Worm (Caenorhabditis elegans): ENCODE data around the gene Y47D3B.3.

The Y47D3B.3 gene

DNA sequence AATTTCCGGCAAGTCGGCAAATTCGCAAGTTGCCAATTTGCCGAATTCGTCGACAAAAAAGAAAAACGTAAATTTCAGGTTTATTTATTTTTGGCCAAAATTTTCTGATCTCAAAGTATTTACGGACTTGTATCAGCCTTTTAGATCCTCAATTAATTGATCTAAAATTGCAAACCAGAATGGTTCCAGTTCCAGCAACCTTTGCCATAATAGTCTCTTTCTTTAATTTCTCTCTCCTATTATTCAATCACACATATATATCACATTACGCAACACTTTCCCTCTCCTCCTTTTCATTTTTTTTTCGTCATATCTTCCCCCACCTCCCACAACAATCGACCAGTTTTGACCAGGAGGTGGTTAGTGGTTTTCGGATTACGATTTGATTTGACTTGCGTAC is at the start of gene Y47D3B.3:
Y47D3B.3 (plus strand) TSS at position 301 of the 400 bp plus-strand sequence.
- TF ChIP-seq med-1 (GFP tag; optimal IDR thresholded peaks at IDR 0.05; ENCODE audit: insufficient read depth) (no peak), klf-2 (GFP tag; conservative IDR thresholded peaks at IDR 0.05) (no peak), ztf-29 (GFP tag; IDR thresholded peaks at IDR 0.05) (no peak), cog-1 (tag; optimal IDR thresholded peaks at IDR 0.05) (no peak)

DNA sequence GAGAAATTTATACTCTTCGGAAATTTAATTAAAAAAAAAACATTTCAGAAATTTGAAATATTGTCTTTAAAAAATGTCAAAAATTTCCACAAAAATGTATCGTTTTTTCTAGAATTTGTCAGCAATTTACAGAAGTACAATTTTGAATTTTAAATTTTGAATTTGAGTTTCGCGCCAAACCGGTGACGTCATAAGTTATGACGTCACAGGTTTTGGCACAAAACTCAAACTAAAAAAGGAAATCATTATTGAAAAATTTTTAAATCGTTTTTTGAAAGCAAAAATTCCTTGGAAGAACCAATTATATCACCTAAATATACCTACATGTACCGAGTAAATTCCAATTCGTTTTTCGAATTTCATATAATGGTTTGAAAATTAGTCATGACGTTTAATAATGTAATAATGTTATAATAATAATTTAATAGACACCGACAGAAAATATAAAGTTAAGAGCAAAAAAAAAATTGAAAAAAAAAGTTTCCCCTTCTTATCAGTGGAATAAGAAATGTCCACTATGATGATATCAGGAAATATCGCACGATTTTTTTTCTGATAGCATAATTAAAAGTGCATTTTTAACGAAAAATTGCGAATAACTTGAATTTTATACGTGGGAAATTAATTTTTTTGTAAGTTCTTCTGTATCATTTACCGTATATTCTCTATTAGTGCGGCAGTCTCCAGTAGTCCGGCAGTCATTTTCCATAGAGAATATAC is 47.3 kb upstream of the Y47D3B.3 start:
- TF ChIP-seq T22C8.4 (GFP tag; IDR thresholded peaks at IDR 0.05), result no peak

DNA sequence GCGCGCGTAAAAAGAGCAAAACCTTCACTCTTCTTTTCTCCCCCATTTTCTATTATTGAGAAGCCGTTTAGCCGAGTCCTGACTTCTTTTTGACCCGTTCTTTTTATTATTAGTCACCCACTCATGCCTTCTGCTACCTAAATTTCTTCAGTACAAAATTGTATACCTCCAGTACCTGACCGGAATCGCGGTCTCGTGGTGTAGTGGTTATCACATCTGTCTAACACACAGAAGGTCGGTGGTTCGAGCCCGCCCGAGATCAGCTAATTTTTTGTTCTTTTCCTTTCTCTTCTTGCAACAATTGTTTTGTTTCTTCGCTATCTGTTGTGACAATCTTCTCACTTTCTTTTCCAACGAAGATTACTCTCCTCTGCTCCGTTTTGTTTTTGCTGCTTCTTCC is 44.8 kb upstream of the Y47D3B.3 start:
- TF ChIP-seq T22C8.4 (GFP tag; IDR thresholded peaks at IDR 0.05), result no peak
- TF ChIP-seq flt-1 (GFP tag; IDR thresholded peaks at IDR 0.05), result peak; percentile 83
- TF ChIP-seq tab-1 (GFP tag; IDR thresholded peaks at IDR 0.05), result peak; percentile 81; the same call in 1 of the 2 replicates
- no peak for TF ChIP-seq klf-2 (GFP tag; conservative IDR thresholded peaks at IDR 0.05)
- 0 out of 2 replicates have a peak, but pooled peaks have one; percentile 37 for TF ChIP-seq ztf-23 (GFP tag; IDR thresholded peaks at IDR 0.05)
- TF ChIP-seq cog-1 (tag; optimal IDR thresholded peaks at IDR 0.05), result no peak
- no peak for TF ChIP-seq ztf-29 (GFP tag; IDR thresholded peaks at IDR 0.05)
- TF ChIP-seq ref-1 (GFP tag; conservative IDR thresholded peaks at IDR 0.05), result 0 out of 2 replicates have a peak, but pooled peaks have one; percentile 23
- no peak for TF ChIP-seq med-1 (GFP tag; optimal IDR thresholded peaks at IDR 0.05; ENCODE audit: insufficient read depth)

DNA sequence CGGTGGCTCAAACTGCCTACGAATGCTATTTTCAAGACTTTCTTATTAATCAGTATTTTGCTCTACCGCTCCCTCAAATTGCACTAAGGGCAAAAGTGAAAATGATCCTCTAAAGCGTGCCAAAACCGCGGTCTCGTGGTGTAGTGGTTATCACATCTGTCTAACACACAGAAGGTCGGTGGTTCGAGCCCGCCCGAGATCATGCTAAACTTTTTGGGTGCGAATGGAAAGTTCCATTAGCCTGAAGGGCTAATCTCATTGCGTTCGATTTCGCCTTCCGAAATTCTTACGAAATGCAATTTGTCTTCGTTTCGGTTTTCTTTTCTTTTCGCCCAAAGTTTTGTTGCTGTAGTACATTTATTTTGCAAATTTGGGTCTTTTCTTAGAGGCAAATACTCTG is 44.1 kb upstream of the Y47D3B.3 start:
- TF ChIP-seq tab-1 (GFP tag; IDR thresholded peaks at IDR 0.05), result peak; percentile 51; the same call in 1 of the 2 replicates
- 0 out of 2 replicates have a peak, but pooled peaks have one; percentile 16 for TF ChIP-seq klf-2 (GFP tag; conservative IDR thresholded peaks at IDR 0.05)
- peak; percentile 58; the same call in 1 of the 2 replicates for TF ChIP-seq ztf-23 (GFP tag; IDR thresholded peaks at IDR 0.05)
- no peak for TF ChIP-seq T22C8.4 (GFP tag; IDR thresholded peaks at IDR 0.05)

DNA sequence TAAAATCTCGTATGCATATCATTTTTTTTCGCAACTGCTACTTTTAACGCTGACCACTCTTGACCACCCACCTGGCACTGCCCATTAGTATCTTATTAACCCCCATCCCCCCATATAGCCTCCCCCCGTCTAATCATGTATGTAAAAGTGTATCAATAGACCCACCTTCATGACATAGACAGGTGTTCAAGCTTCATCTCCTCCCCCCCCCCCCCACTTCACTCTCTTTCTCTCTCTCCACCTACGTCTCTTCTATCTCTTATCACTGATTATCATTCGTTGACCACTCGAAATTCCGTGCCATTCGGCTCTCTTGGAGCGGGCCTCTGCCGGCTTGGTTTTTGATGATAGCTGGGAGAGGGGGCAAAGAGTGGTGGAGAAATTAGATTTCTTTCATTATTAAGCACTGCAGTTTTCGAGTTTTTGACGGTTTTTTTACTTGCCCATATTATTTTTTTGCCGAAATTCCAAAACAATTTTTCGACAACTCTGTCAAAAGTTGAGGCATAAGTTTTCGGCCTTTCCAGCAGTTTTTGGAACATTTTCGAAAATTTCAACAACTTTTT is 41.8 kb upstream of the Y47D3B.3 start:
- TF ChIP-seq flt-1 (GFP tag; IDR thresholded peaks at IDR 0.05) (no peak), ztf-29 (GFP tag; IDR thresholded peaks at IDR 0.05) (no peak), T22C8.4 (GFP tag; IDR thresholded peaks at IDR 0.05) (no peak), med-1 (GFP tag; optimal IDR thresholded peaks at IDR 0.05; ENCODE audit: insufficient read depth) (no peak), ztf-23 (GFP tag; IDR thresholded peaks at IDR 0.05) (no peak), cog-1 (tag; optimal IDR thresholded peaks at IDR 0.05) (no peak), tab-1 (GFP tag; IDR thresholded peaks at IDR 0.05) (no peak), ref-1 (GFP tag; conservative IDR thresholded peaks at IDR 0.05) (no peak), klf-2 (GFP tag; conservative IDR thresholded peaks at IDR 0.05) (no peak)

DNA sequence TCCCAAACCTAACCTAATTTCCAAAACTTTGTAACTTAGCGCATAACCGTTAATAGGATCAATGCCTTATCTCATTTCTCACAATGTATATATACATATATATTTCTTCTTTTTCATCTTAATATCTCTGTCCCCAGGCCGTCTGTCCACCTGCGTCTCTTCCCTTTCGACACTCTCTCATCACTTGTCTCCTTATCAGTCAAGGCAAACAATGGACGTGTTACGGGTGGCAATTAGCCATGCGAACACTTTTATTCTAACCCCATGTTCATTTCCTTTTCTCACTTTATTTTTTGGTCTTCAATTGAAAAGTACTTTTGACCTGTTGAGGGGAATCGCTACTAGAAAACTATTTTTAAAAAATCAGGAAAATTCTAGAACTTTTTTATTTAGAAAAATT is 40.2 kb upstream of the Y47D3B.3 start:
- no peak for TF ChIP-seq T22C8.4 (GFP tag; IDR thresholded peaks at IDR 0.05)

DNA sequence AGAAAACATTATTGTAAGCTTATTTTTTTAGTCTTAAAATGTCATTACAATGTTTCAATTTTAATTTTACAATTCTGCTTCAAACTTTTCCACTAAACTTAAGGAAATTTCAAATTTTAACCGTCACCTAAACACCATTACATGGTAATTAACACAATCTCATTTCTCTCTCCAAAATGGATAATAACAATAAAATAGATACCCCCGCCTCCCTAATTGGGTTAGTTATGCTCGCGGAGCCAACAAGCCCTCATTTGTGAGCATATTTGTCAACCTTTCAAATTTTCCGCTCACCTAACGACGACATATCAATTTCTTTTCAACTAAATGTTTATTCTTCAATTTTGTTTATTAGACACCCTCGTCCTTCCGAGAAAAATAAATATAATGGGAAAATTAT is 39.3 kb upstream of the Y47D3B.3 start:
- TF ChIP-seq med-1 (GFP tag; optimal IDR thresholded peaks at IDR 0.05; ENCODE audit: insufficient read depth) (no peak), T22C8.4 (GFP tag; IDR thresholded peaks at IDR 0.05) (no peak), ztf-23 (GFP tag; IDR thresholded peaks at IDR 0.05) (no peak), ztf-29 (GFP tag; IDR thresholded peaks at IDR 0.05) (no peak), ref-1 (GFP tag; conservative IDR thresholded peaks at IDR 0.05) (no peak), tab-1 (GFP tag; IDR thresholded peaks at IDR 0.05) (no peak), cog-1 (tag; optimal IDR thresholded peaks at IDR 0.05) (no peak), flt-1 (GFP tag; IDR thresholded peaks at IDR 0.05) (no peak), klf-2 (GFP tag; conservative IDR thresholded peaks at IDR 0.05) (no peak)

DNA sequence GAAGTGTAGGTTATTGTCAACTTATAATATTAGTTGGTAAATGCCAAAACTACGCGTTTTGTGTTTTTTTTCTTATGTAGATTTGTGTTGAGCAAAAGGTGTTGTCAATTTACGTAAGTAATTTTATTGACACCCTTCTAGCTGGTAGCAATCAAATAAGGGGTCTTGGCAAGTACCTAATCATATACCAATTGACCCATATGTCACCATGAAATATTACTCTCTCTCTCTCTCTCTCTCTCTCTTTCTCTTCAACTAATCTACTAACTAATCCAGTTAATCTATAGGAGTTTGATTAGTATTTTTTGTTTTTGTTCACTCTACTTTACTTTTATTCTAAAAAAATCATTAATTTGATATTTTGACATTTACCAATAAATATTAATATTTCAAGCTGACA is 38.2 kb upstream of the Y47D3B.3 start:
- TF ChIP-seq cog-1 (tag; optimal IDR thresholded peaks at IDR 0.05), result no peak
- no peak for TF ChIP-seq klf-2 (GFP tag; conservative IDR thresholded peaks at IDR 0.05)
- TF ChIP-seq tab-1 (GFP tag; IDR thresholded peaks at IDR 0.05), result no peak
- TF ChIP-seq flt-1 (GFP tag; IDR thresholded peaks at IDR 0.05), result no peak
- no peak for TF ChIP-seq med-1 (GFP tag; optimal IDR thresholded peaks at IDR 0.05; ENCODE audit: insufficient read depth)
- TF ChIP-seq ref-1 (GFP tag; conservative IDR thresholded peaks at IDR 0.05), result no peak
- TF ChIP-seq ztf-29 (GFP tag; IDR thresholded peaks at IDR 0.05), result no peak
- no peak for TF ChIP-seq T22C8.4 (GFP tag; IDR thresholded peaks at IDR 0.05)
- no peak for TF ChIP-seq ztf-23 (GFP tag; IDR thresholded peaks at IDR 0.05)

DNA sequence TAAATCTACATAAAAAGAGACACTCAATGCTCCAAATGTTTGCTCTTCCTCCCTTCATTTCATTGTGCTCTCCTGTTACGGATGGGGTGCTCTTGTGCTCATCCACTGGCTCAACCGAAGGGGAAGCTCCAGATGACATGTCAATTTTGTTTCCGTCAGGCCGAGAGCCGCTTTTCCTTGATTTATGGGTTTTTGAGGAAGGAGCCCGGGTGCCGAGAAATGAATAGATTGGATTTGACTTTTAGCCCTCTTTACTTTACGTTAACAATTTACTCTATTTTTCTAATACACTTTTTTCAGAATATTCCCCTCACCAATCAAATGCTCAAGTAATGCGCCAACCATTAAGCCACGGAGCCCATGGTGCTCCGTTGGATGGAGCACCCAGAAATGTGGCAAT is 37.4 kb upstream of the Y47D3B.3 start, which contains the start of gene T28D6.4:
T28D6.4 (plus strand) TSS at position 301 of the 400 bp plus-strand sequence.
- no peak for TF ChIP-seq ztf-23 (GFP tag; IDR thresholded peaks at IDR 0.05)
- no peak for TF ChIP-seq T22C8.4 (GFP tag; IDR thresholded peaks at IDR 0.05)
- no peak for TF ChIP-seq cog-1 (tag; optimal IDR thresholded peaks at IDR 0.05)
- no peak for TF ChIP-seq ztf-29 (GFP tag; IDR thresholded peaks at IDR 0.05)
- no peak for TF ChIP-seq klf-2 (GFP tag; conservative IDR thresholded peaks at IDR 0.05)
- TF ChIP-seq flt-1 (GFP tag; IDR thresholded peaks at IDR 0.05), result no peak
- no peak for TF ChIP-seq med-1 (GFP tag; optimal IDR thresholded peaks at IDR 0.05; ENCODE audit: insufficient read depth)
- TF ChIP-seq ref-1 (GFP tag; conservative IDR thresholded peaks at IDR 0.05), result no peak
- TF ChIP-seq tab-1 (GFP tag; IDR thresholded peaks at IDR 0.05), result no peak

DNA sequence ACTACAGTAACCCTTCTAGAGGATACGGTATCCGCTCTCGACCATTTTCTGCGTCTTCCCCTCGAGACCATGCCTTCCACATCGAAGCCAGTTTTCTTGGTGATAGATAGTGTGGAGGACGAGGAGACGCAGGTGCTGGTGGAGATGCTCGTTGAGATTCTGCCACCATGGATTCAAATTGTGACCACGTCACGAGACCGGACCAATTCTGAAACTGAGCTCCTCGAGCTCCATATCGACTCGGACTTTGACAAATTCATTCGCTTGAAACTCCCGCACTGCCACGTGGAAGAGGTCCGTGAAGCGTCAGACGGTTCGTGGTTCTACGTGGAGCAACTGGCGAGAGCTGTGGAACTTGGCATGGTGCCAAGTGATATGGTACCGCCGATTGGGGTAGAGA is 36.2 kb upstream of the Y47D3B.3 start:
- TF ChIP-seq tab-1 (GFP tag; IDR thresholded peaks at IDR 0.05) (no peak), med-1 (GFP tag; optimal IDR thresholded peaks at IDR 0.05; ENCODE audit: insufficient read depth) (no peak), cog-1 (tag; optimal IDR thresholded peaks at IDR 0.05) (no peak), ref-1 (GFP tag; conservative IDR thresholded peaks at IDR 0.05) (no peak), T22C8.4 (GFP tag; IDR thresholded peaks at IDR 0.05) (no peak), klf-2 (GFP tag; conservative IDR thresholded peaks at IDR 0.05) (no peak), ztf-23 (GFP tag; IDR thresholded peaks at IDR 0.05) (no peak), ztf-29 (GFP tag; IDR thresholded peaks at IDR 0.05) (no peak), flt-1 (GFP tag; IDR thresholded peaks at IDR 0.05) (no peak)
